Fruit fly (Drosophila melanogaster) whole organism, pupa: Measurements from ENCODE around the gene Unc-76.

ENCODE experiments used
- CG10348 ChIP-seq: fragments of 200-800 bp; sonication (Bioruptor generic); IDR thresholded peaks from 2 replicates; pipeline ENCODE4 v1.3.6; 2022; ENCODE audit warnings: missing biosample characterization, missing genetic modification characterization
- CG12605 ChIP-seq: fragments of 200-800 bp; sonication (Bioruptor generic); IDR thresholded peaks from 2 replicates; pipeline ENCODE4 v1.3.6; 2022; ENCODE audit warnings: missing biosample characterization, missing genetic modification characterization
- CG13204 ChIP-seq: fragments of 200-800 bp; sonication (Bioruptor generic); optimal IDR thresholded peaks from 2 replicates; lab custom pipeline; 2018; ENCODE audit warnings: missing biosample characterization, mild to moderate bottlenecking, missing genetic modification characterization, moderate library complexity
- CG14655 ChIP-seq: fragments of 200-800 bp; sonication (Bioruptor generic); optimal IDR thresholded peaks from 3 replicates; lab custom pipeline; 2017; ENCODE audit warnings: mild to moderate bottlenecking, missing biosample characterization, missing genetic modification reagents, missing genetic modification characterization
- CG15710 ChIP-seq: fragments of 200-800 bp; sonication (Bioruptor generic); optimal IDR thresholded peaks from 2 replicates; lab custom pipeline; 2018; ENCODE audit warnings: missing biosample characterization, mild to moderate bottlenecking, missing genetic modification characterization, moderate library complexity
- CG17806 ChIP-seq: fragments of 200-800 bp; sonication (Bioruptor generic); optimal IDR thresholded peaks from 2 replicates; lab custom pipeline; 2018; ENCODE audit warnings: missing biosample characterization, mild to moderate bottlenecking, missing genetic modification characterization, moderate library complexity
- CG32121 ChIP-seq: fragments of 200-800 bp; sonication (Bioruptor generic); IDR thresholded peaks from 2 replicates; pipeline ENCODE4 v1.3.6; 2022; ENCODE audit warnings: missing biosample characterization, missing genetic modification characterization
- CG34367 ChIP-seq: fragments of 200-800 bp; sonication (Bioruptor generic); optimal IDR thresholded peaks from 2 replicates; lab custom pipeline; 2018; ENCODE audit warnings: missing biosample characterization, mild to moderate bottlenecking, missing genetic modification characterization
- CG4496 ChIP-seq: fragments of 200-800 bp; sonication (Bioruptor generic); IDR thresholded peaks from 3 replicates; pipeline ENCODE4 v1.3.6; 2022; ENCODE audit warnings: missing biosample characterization, missing genetic modification characterization
- CG8159 ChIP-seq: fragments of 200-800 bp; sonication (Bioruptor generic); optimal IDR thresholded peaks from 3 replicates; lab custom pipeline; 2018; ENCODE audit warnings: missing biosample characterization, mild to moderate bottlenecking, missing genetic modification characterization, moderate library complexity
- CG8301 ChIP-seq: fragments of 200-800 bp; sonication (Bioruptor generic); optimal IDR thresholded peaks from 2 replicates; lab custom pipeline; 2018; ENCODE audit warnings: missing biosample characterization, mild to moderate bottlenecking, missing genetic modification characterization
- CG9948 ChIP-seq: fragments of 200-800 bp; sonication (Bioruptor generic); optimal IDR thresholded peaks from 2 replicates; lab custom pipeline; 2018; ENCODE audit warnings: missing biosample characterization, mild to moderate bottlenecking, missing genetic modification characterization, moderate library complexity
- D1 ChIP-seq: fragments of 200-800 bp; sonication (Bioruptor generic); optimal IDR thresholded peaks from 2 replicates; lab custom pipeline; 2018; ENCODE audit warnings: missing biosample characterization, mild to moderate bottlenecking, missing genetic modification characterization, moderate library complexity
- EcR ChIP-seq: fragments of 200-800 bp; sonication (Bioruptor generic); optimal IDR thresholded peaks from 3 replicates; lab custom pipeline; 2019; ENCODE audit warnings: missing biosample characterization, missing genetic modification characterization, mild to moderate bottlenecking, moderate library complexity, missing genetic modification reagents
- Ets98B ChIP-seq: fragments of 200-800 bp; sonication (Bioruptor generic); IDR thresholded peaks from 2 replicates; pipeline ENCODE4 v1.3.6; 2022; ENCODE audit warnings: missing biosample characterization, missing genetic modification characterization
- Pif1A ChIP-seq: fragments of 200-800 bp; sonication (Bioruptor generic); optimal IDR thresholded peaks from 3 replicates; lab custom pipeline; 2016; ENCODE audit warnings: missing biosample characterization, missing genetic modification characterization
- Pif1B ChIP-seq: fragments of 200-800 bp; sonication (Bioruptor generic); optimal IDR thresholded peaks from 3 replicates; lab custom pipeline; 2016; ENCODE audit warnings: missing biosample characterization, missing genetic modification characterization
- Snoo ChIP-seq: fragments of 200-800 bp; sonication (Bioruptor generic); optimal IDR thresholded peaks from 3 replicates; lab custom pipeline; 2017; ENCODE audit warnings: missing biosample characterization, mild to moderate bottlenecking, missing genetic modification characterization, inconsistent platforms
- fd96Ca ChIP-seq: fragments of 200-800 bp; sonication (Bioruptor generic); IDR thresholded peaks from 3 replicates; pipeline ENCODE4 v1.3.6; 2022; ENCODE audit warnings: missing biosample characterization, missing genetic modification characterization
- gl ChIP-seq: fragments of 200-800 bp; sonication (Bioruptor generic); optimal IDR thresholded peaks from 2 replicates; lab custom pipeline; 2018; ENCODE audit warnings: missing biosample characterization, mild to moderate bottlenecking, missing genetic modification characterization
- rn ChIP-seq: fragments of 200-800 bp; sonication (Bioruptor generic); IDR thresholded peaks from 2 replicates; pipeline ENCODE4 v1.3.6; 2022; ENCODE audit warnings: missing biosample characterization, missing genetic modification characterization

Unc-76 gene

DNA sequence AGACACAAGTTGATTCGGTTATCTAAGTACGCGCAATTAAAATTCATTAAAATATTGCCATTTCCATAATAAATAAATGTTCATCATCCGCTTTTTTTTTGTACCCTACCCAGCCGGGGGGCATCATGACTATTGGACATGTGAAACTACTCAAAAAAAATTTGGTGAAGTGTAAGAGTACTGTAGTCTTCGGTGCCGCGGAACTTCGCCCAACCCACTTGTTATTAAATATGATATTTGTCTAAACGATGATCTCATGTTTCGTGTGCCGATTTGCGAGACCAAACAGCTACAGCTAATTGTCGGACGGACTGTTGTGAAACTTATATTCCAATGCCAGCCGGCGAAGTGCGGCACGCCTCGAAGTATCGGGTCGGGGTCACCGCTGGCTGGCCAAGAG, 8.4 kb downstream of the Unc-76 start:
- 0 out of 2 replicates have a peak, but pooled peaks have one; percentile 7 for TF ChIP-seq Ets98B
- no peak for TF ChIP-seq CG10348 (GFP tag; lab: Robert Waterston, UW)
- TF ChIP-seq, all 21 proteins: peak for 1

DNA sequence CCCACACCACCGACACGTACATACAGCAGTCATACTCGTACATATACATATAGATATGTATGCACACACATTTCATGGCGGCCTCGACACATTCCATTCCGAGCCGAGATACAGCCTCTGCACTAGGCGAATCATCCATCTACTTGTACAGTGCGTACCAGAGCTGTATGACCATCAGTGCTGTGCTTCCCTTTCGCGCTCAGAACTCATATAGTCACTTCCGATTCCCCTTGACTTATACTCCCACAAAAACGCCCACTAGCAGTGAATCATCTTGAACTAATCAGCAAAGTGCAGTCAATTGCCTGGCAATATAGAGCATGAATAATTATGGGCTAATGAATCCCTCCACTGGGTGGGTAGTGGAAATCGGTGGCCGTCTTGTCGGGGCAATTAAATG, 9.4 kb downstream of the Unc-76 start:
- TF ChIP-seq CG8301 (tag; lab: Kevin White, UChicago), result peak; percentile 31
- no peak for TF ChIP-seq Pif1A (GFP tag; lab: Kevin White, UChicago)
- no peak for TF ChIP-seq Pif1B (GFP tag; lab: Kevin White, UChicago)
- no peak for TF ChIP-seq Snoo
- TF ChIP-seq CG8159 (tag; lab: Kevin White, UChicago), result peak; percentile 33
- no peak for TF ChIP-seq CG10348 (GFP tag; lab: Robert Waterston, UW)
- TF ChIP-seq gl (tag; lab: Kevin White, UChicago), result no peak
- TF ChIP-seq CG13204, result no peak
- no peak for TF ChIP-seq CG4496 (GFP tag; lab: Robert Waterston, UW)
- TF ChIP-seq EcR, result no peak
- TF ChIP-seq CG15710 (tag; lab: Kevin White, UChicago), result no peak
- no peak for TF ChIP-seq Ets98B
- no peak for TF ChIP-seq CG34367
- TF ChIP-seq CG17806 (tag; lab: Kevin White, UChicago), result no peak
- TF ChIP-seq CG9948 (tag; lab: Kevin White, UChicago), result no peak
- TF ChIP-seq D1 (tag; lab: Kevin White, UChicago), result no peak
- no peak for TF ChIP-seq CG12605 (GFP tag; lab: Robert Waterston, UW)
- TF ChIP-seq fd96Ca (GFP tag; lab: Robert Waterston, UW), result no peak
- no peak for TF ChIP-seq CG32121 (GFP tag; lab: Robert Waterston, UW)
- TF ChIP-seq rn (GFP tag; lab: Robert Waterston, UW), result no peak
- TF ChIP-seq CG14655, result peak; percentile 35

DNA sequence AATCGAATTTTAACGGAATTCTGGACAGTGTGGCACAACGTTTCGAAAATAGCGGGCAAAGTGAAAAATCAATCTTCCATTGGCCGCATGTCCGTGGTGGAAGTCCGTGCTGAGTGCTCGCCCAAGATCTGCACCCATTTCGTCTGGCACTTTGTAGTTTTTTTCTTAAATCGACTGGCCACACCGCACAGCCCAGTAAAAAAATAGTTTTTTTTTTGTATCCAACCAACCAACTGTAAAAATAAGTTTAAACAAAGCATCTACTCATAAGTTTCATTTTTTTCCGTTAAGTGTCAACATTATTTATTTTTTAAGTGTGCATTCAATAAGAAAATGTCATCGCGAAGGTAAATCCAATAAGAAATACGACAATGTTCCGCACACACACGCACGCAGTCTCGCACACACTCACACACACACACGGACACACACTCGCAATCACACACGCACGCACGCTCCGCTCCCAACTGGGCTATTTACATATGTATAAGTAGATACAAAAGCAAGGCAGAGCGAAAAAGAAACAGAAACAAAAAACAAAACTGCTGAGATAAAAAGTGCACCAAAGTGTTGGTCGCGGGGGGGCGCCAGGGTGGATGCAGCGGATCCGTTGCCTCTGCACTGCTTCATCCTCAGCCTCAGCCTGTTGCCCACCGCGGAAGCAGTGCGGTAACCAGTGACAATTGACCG, 13.8 kb downstream of the Unc-76 start, which contains the start of gene csw:
Gene csw, plus strand, starts transcription at position 163 of the 690 bp plus-strand sequence.
- TF ChIP-seq Snoo (peak; percentile 74), CG9948 (tag; lab: Kevin White, UChicago) (peak; percentile 65), Pif1A (GFP tag; lab: Kevin White, UChicago) (peak; percentile 92), CG14655 (peak; percentile 82), D1 (tag; lab: Kevin White, UChicago) (peak; percentile 23), CG8159 (tag; lab: Kevin White, UChicago) (peak; percentile 85), CG17806 (tag; lab: Kevin White, UChicago) (peak; percentile 76), Pif1B (GFP tag; lab: Kevin White, UChicago) (peak; percentile 77), CG12605 (GFP tag; lab: Robert Waterston, UW) (peak; percentile 94), CG15710 (tag; lab: Kevin White, UChicago) (peak; percentile 85), fd96Ca (GFP tag; lab: Robert Waterston, UW) (peak; percentile 85), EcR (peak; percentile 70), CG10348 (GFP tag; lab: Robert Waterston, UW) (no peak), Ets98B (peak; percentile 84), CG4496 (GFP tag; lab: Robert Waterston, UW) (peak; percentile 96), gl (tag; lab: Kevin White, UChicago) (peak; percentile 98), CG34367 (peak; percentile 93), CG8301 (tag; lab: Kevin White, UChicago) (peak; percentile 66), rn (GFP tag; lab: Robert Waterston, UW) (peak; percentile 81), CG13204 (peak; percentile 93), CG32121 (GFP tag; lab: Robert Waterston, UW) (peak; percentile 84)

DNA sequence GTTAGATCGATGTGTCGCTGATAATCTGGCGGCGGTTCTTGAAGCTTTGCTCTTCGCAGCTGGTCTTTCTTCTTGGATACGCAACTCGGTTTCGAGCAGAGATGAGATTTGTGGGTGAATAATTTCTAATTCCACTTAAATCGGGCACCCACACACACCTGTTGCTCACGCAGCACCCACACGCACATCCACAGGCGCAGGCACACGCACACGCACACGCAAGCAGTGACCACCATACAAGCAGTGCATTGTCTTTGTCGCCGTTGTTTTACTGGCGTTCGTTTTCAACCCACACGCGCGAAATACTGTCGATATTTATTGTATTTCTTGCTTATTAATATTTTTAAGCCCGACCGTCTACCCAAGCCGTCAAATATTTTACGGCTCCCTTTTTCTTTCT, 15.9 kb downstream of the Unc-76 start:
- TF ChIP-seq EcR (no peak), D1 (tag; lab: Kevin White, UChicago) (no peak), CG32121 (GFP tag; lab: Robert Waterston, UW) (no peak), Pif1B (GFP tag; lab: Kevin White, UChicago) (no peak), rn (GFP tag; lab: Robert Waterston, UW) (no peak), gl (tag; lab: Kevin White, UChicago) (no peak), CG13204 (no peak), CG8301 (tag; lab: Kevin White, UChicago) (no peak), fd96Ca (GFP tag; lab: Robert Waterston, UW) (no peak), Ets98B (no peak), CG15710 (tag; lab: Kevin White, UChicago) (no peak), CG4496 (GFP tag; lab: Robert Waterston, UW) (no peak), CG10348 (GFP tag; lab: Robert Waterston, UW) (no peak), CG9948 (tag; lab: Kevin White, UChicago) (no peak), CG8159 (tag; lab: Kevin White, UChicago) (no peak), Pif1A (GFP tag; lab: Kevin White, UChicago) (no peak), CG17806 (tag; lab: Kevin White, UChicago) (no peak)

DNA sequence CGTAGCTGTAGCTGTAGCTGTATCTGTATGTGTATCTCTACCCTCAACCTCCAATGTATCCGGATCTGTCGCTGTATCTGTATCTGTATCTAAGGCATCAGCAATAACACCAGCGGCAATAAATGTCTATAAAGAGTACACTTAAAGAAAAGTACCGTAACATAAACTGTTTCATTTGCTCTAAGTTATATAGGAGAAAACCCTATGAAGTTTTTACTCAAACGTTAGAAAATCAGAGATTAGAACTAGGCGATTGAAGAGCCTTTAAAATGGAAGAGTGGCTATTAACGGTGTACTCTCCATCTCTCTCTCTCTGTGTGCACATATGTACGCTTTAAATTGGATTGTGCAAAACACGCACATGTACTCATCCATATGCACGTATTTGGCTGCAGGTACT, 17.9 kb downstream of the Unc-76 start:
- TF ChIP-seq fd96Ca (GFP tag; lab: Robert Waterston, UW), result no peak
- no peak for TF ChIP-seq CG34367
- TF ChIP-seq CG13204, result no peak
- no peak for TF ChIP-seq Pif1B (GFP tag; lab: Kevin White, UChicago)
- no peak for TF ChIP-seq CG15710 (tag; lab: Kevin White, UChicago)
- peak; percentile 33 for TF ChIP-seq CG14655
- no peak for TF ChIP-seq CG8159 (tag; lab: Kevin White, UChicago)
- TF ChIP-seq CG4496 (GFP tag; lab: Robert Waterston, UW), result 0 out of 3 replicates have a peak, but pooled peaks have one; percentile 15
- 0 out of 2 replicates have a peak, but pooled peaks have one; percentile 19 for TF ChIP-seq CG12605 (GFP tag; lab: Robert Waterston, UW)
- TF ChIP-seq CG8301 (tag; lab: Kevin White, UChicago), result peak; percentile 35
- no peak for TF ChIP-seq CG17806 (tag; lab: Kevin White, UChicago)
- TF ChIP-seq Ets98B, result peak; percentile 36; the same call in 1 of the 2 replicates
